Fruit fly (Drosophila melanogaster) whole organism, embryonic: ENCODE results near the gene ghi.

Experiments
- BtbVII ChIP-seq: fragments of 200-800 bp; sonication (Bioruptor generic); optimal IDR thresholded peaks from 3 replicates; lab custom pipeline; 2017; ENCODE audit warnings: missing biosample characterization, mild to moderate bottlenecking, missing genetic modification characterization
- CG10267 ChIP-seq: fragments of 200-800 bp; sonication (Bioruptor generic); optimal IDR thresholded peaks from 2 replicates; lab custom pipeline; 2018; ENCODE audit warnings: missing biosample characterization, mild to moderate bottlenecking, missing genetic modification characterization, moderate library complexity
- CG13424 ChIP-seq: fragments of 200-800 bp; sonication (Bioruptor generic); optimal IDR thresholded peaks from 2 replicates; lab custom pipeline; 2019; ENCODE audit warnings: missing biosample characterization, mild to moderate bottlenecking, missing genetic modification characterization, moderate library complexity
- CG14667 ChIP-seq: fragments of 200-800 bp; sonication (Bioruptor generic); IDR thresholded peaks from 2 replicates; pipeline ENCODE4 v1.3.6; 2022; ENCODE audit warnings: missing biosample characterization, missing genetic modification characterization
- CG15514 ChIP-seq: fragments of 200-800 bp; sonication (Bioruptor generic); optimal IDR thresholded peaks from 3 replicates; lab custom pipeline; 2017; ENCODE audit warnings: missing biosample characterization, missing genetic modification characterization, mild to moderate bottlenecking, moderate library complexity, missing genetic modification reagents
- CG1603 ChIP-seq: fragments of 200-800 bp; sonication (Bioruptor generic); optimal IDR thresholded peaks from 2 replicates; lab custom pipeline; 2019; ENCODE audit warnings: missing biosample characterization, mild to moderate bottlenecking, missing genetic modification characterization, moderate library complexity
- CG1647 ChIP-seq: fragments of 200-800 bp; sonication (Bioruptor generic); optimal IDR thresholded peaks from 3 replicates; lab custom pipeline; 2016; ENCODE audit warnings: missing biosample characterization, missing genetic modification characterization
- CG16813 ChIP-seq: fragments of 200-800 bp; sonication (Bioruptor generic); IDR thresholded peaks from 3 replicates; pipeline ENCODE4 v1.3.6; 2022; ENCODE audit warnings: missing biosample characterization, missing genetic modification characterization; ENCODE audit not compliant: partially characterized antibody
- CG17829 ChIP-seq: fragments of 200-800 bp; optimal IDR thresholded peaks from 2 replicates; lab custom pipeline; 2019; ENCODE audit warnings: missing biosample characterization, mild to moderate bottlenecking, missing genetic modification characterization, moderate library complexity
- CG18011 ChIP-seq: fragments of 200-800 bp; sonication (Bioruptor generic); optimal IDR thresholded peaks from 2 replicates; lab custom pipeline; 2017; ENCODE audit warnings: missing biosample characterization, missing genetic modification characterization, mild to moderate bottlenecking, moderate library complexity, missing genotype
- CG33213 ChIP-seq: fragments of 200-800 bp; sonication (Bioruptor generic); optimal IDR thresholded peaks from 3 replicates; lab custom pipeline; 2016; ENCODE audit warnings: missing biosample characterization, missing genetic modification characterization
- CG4282 ChIP-seq: fragments of 200-800 bp; sonication (Bioruptor generic); optimal IDR thresholded peaks from 2 replicates; lab custom pipeline; 2016; ENCODE audit warnings: missing biosample characterization, missing genetic modification characterization
- CG4328 ChIP-seq: fragments of 200-800 bp; sonication (Bioruptor generic); optimal IDR thresholded peaks from 3 replicates; lab custom pipeline; 2017; ENCODE audit warnings: missing biosample characterization, missing genetic modification reagents, missing genetic modification characterization
- CG43689 ChIP-seq: fragments of 200-800 bp; sonication (Bioruptor generic); IDR thresholded peaks from 2 replicates; pipeline ENCODE4 v1.3.6; 2022; ENCODE audit warnings: missing biosample characterization, missing genetic modification characterization
- CG4404 ChIP-seq: fragments of 200-800 bp; sonication (Bioruptor generic); IDR thresholded peaks from 2 replicates; pipeline ENCODE4 v1.3.6; 2022; ENCODE audit warnings: missing biosample characterization, missing genetic modification characterization
- CG4707 ChIP-seq: fragments of 200-800 bp; sonication (Bioruptor generic); optimal IDR thresholded peaks from 2 replicates; lab custom pipeline; 2018; ENCODE audit warnings: missing biosample characterization, mild to moderate bottlenecking, missing genetic modification characterization, moderate library complexity
- CG7786 ChIP-seq: fragments of 200-800 bp; sonication (Bioruptor generic); optimal IDR thresholded peaks from 2 replicates; lab custom pipeline; 2016; ENCODE audit warnings: missing biosample characterization, missing genetic modification characterization
- CG8924 ChIP-seq: fragments of 200-800 bp; optimal IDR thresholded peaks from 3 replicates; lab custom pipeline; 2019; ENCODE audit warnings: missing biosample characterization, mild to moderate bottlenecking, missing genetic modification characterization, moderate library complexity
- CG9797 ChIP-seq: fragments of 200-800 bp; sonication (Bioruptor generic); optimal IDR thresholded peaks from 3 replicates; lab custom pipeline; 2018; ENCODE audit warnings: missing biosample characterization, mild to moderate bottlenecking, missing genetic modification characterization
- CG9932 ChIP-seq: fragments of 200-800 bp; sonication (Bioruptor generic); IDR thresholded peaks from 2 replicates; pipeline ENCODE4 v1.3.6; 2022; ENCODE audit warnings: missing biosample characterization, missing genetic modification characterization
- Dbx ChIP-seq: fragments of 200-800 bp; sonication (Bioruptor generic); IDR thresholded peaks from 3 replicates; pipeline ENCODE4 v1.3.6; 2022; ENCODE audit warnings: missing biosample characterization, missing genetic modification characterization
- Gsc ChIP-seq: fragments of 200-800 bp; sonication (Bioruptor generic); IDR thresholded peaks from 2 replicates; pipeline ENCODE4 v1.3.6; 2022; ENCODE audit warnings: missing biosample characterization, missing genetic modification characterization
- Max ChIP-seq: fragments of 200-800 bp; sonication (Bioruptor generic); optimal IDR thresholded peaks from 2 replicates; lab custom pipeline; 2016; ENCODE audit warnings: missing biosample characterization, mild to moderate bottlenecking, missing genetic modification characterization
- NC2β ChIP-seq: fragments of 200-800 bp; sonication (Bioruptor generic); optimal IDR thresholded peaks from 2 replicates; lab custom pipeline; 2016; ENCODE audit warnings: missing biosample characterization, missing genetic modification characterization
- Pdp1 ChIP-seq, 2 experiments: fragments of 200-800 bp; sonication (Bioruptor generic); optimal IDR thresholded peaks; 3 replicates each; lab custom pipeline; 2016; ENCODE audit warnings: missing biosample characterization in 2 of 2, missing genetic modification characterization in 2 of 2, mild to moderate bottlenecking in 1 of 2, moderate library complexity in 1 of 2
- Sox102F ChIP-seq: fragments of 200-800 bp; sonication (Bioruptor generic); optimal IDR thresholded peaks from 2 replicates; lab custom pipeline; 2018; ENCODE audit warnings: missing biosample characterization, mild to moderate bottlenecking, missing genetic modification characterization, moderate library complexity
- ac ChIP-seq: fragments of 200-800 bp; sonication (Bioruptor generic); optimal IDR thresholded peaks from 3 replicates; lab custom pipeline; 2017; ENCODE audit warnings: missing biosample characterization, mild to moderate bottlenecking, missing genetic modification characterization
- ara ChIP-seq: fragments of 200-800 bp; sonication (Bioruptor generic); IDR thresholded peaks from 2 replicates; pipeline ENCODE4 v1.3.6; 2022; ENCODE audit warnings: missing biosample characterization, missing genetic modification characterization
- ato ChIP-seq: fragments of 200-800 bp; sonication (Bioruptor generic); IDR thresholded peaks from 2 replicates; pipeline ENCODE4 v1.3.6; 2022; ENCODE audit warnings: missing biosample characterization, missing genetic modification characterization; ENCODE audit not compliant: partially characterized antibody
- bab2 ChIP-seq: fragments of 200-800 bp; sonication (Bioruptor generic); optimal IDR thresholded peaks from 2 replicates; lab custom pipeline; 2016; ENCODE audit warnings: missing biosample characterization, missing genetic modification characterization
- cwo ChIP-seq: fragments of 200-800 bp; sonication (Bioruptor generic); optimal IDR thresholded peaks from 3 replicates; lab custom pipeline; 2017; ENCODE audit warnings: missing biosample characterization, missing genetic modification characterization, mild to moderate bottlenecking, moderate library complexity, missing genetic modification reagents
- da ChIP-seq: fragments of 200-800 bp; sonication (Bioruptor generic); optimal IDR thresholded peaks from 2 replicates; lab custom pipeline; 2016; ENCODE audit warnings: missing biosample characterization, missing genetic modification characterization
- ewg ChIP-seq: fragments of 200-800 bp; sonication (Bioruptor generic); optimal IDR thresholded peaks from 3 replicates; lab custom pipeline; 2017; ENCODE audit warnings: mild to moderate bottlenecking, missing biosample characterization, missing genetic modification reagents, missing genetic modification characterization
- fd102C ChIP-seq: fragments of 200-800 bp; sonication (Bioruptor generic); optimal IDR thresholded peaks from 2 replicates; lab custom pipeline; 2018; ENCODE audit warnings: missing biosample characterization, mild to moderate bottlenecking, missing genetic modification characterization, moderate library complexity
- grau ChIP-seq: fragments of 200-800 bp; optimal IDR thresholded peaks from 3 replicates; lab custom pipeline; 2019; ENCODE audit warnings: missing biosample characterization, mild to moderate bottlenecking, missing genetic modification characterization, moderate library complexity
- gsb ChIP-seq: fragments of 200-800 bp; sonication (Bioruptor generic); IDR thresholded peaks from 2 replicates; pipeline ENCODE4 v1.3.6; 2022; ENCODE audit warnings: missing biosample characterization, missing genetic modification characterization
- ind ChIP-seq: fragments of 200-800 bp; sonication (Bioruptor generic); optimal IDR thresholded peaks from 3 replicates; lab custom pipeline; 2016; ENCODE audit warnings: missing biosample characterization, missing genetic modification characterization
- lbe ChIP-seq: fragments of 200-800 bp; sonication (Bioruptor generic); optimal IDR thresholded peaks from 2 replicates; lab custom pipeline; 2016; ENCODE audit warnings: missing biosample characterization, mild to moderate bottlenecking, missing genetic modification characterization
- maf-S ChIP-seq: fragments of 200-800 bp; sonication (Bioruptor generic); optimal IDR thresholded peaks from 2 replicates; lab custom pipeline; 2016; ENCODE audit warnings: missing biosample characterization, missing genetic modification characterization
- psq ChIP-seq: fragments of 200-800 bp; sonication (Bioruptor generic); optimal IDR thresholded peaks from 2 replicates; lab custom pipeline; 2017; ENCODE audit warnings: missing biosample characterization, missing genetic modification characterization
- pzg ChIP-seq: fragments of 200-800 bp; sonication (Bioruptor generic); optimal IDR thresholded peaks from 3 replicates; lab custom pipeline; 2018; ENCODE audit warnings: missing biosample characterization, mild to moderate bottlenecking, missing genetic modification characterization, moderate library complexity
- rib ChIP-seq: fragments of 200-800 bp; sonication (Bioruptor generic); IDR thresholded peaks from 2 replicates; pipeline ENCODE4 v1.3.6; 2022; ENCODE audit warnings: missing biosample characterization, missing genetic modification characterization
- row ChIP-seq: fragments of 200-800 bp; sonication (Bioruptor generic); IDR thresholded peaks from 3 replicates; pipeline ENCODE4 v1.3.6; 2022; ENCODE audit warnings: missing biosample characterization, missing genetic modification characterization
- sd ChIP-seq: fragments of 200-800 bp; sonication (Bioruptor generic); optimal IDR thresholded peaks from 3 replicates; lab custom pipeline; 2018; ENCODE audit warnings: missing biosample characterization, mild to moderate bottlenecking, missing genetic modification characterization, moderate library complexity
- slbo ChIP-seq: fragments of 200-800 bp; sonication (Bioruptor generic); IDR thresholded peaks from 2 replicates; pipeline ENCODE4 v1.3.6; 2022; ENCODE audit warnings: missing biosample characterization, missing genetic modification characterization
- slp2 ChIP-seq: fragments of 200-800 bp; sonication (Bioruptor generic); optimal IDR thresholded peaks from 2 replicates; lab custom pipeline; 2016; ENCODE audit warnings: missing biosample characterization, missing genetic modification characterization
- sug ChIP-seq: fragments of 200-800 bp; optimal IDR thresholded peaks from 2 replicates; lab custom pipeline; 2019; ENCODE audit warnings: missing biosample characterization, mild to moderate bottlenecking, missing genetic modification characterization, moderate library complexity
- toy ChIP-seq: fragments of 200-800 bp; sonication (Bioruptor generic); IDR thresholded peaks from 2 replicates; pipeline ENCODE4 v1.3.6; 2022; ENCODE audit warnings: missing biosample characterization, missing genetic modification characterization
- unpg ChIP-seq: fragments of 200-800 bp; sonication (Bioruptor generic); optimal IDR thresholded peaks from 3 replicates; lab custom pipeline; 2018; ENCODE audit warnings: missing biosample characterization, mild to moderate bottlenecking, missing genetic modification characterization, moderate library complexity
- vvl ChIP-seq: fragments of 200-800 bp; sonication (Bioruptor generic); IDR thresholded peaks from 2 replicates; pipeline ENCODE4 v1.3.6; 2022; ENCODE audit warnings: missing biosample characterization, missing genetic modification characterization

Gene ghi

DNA sequence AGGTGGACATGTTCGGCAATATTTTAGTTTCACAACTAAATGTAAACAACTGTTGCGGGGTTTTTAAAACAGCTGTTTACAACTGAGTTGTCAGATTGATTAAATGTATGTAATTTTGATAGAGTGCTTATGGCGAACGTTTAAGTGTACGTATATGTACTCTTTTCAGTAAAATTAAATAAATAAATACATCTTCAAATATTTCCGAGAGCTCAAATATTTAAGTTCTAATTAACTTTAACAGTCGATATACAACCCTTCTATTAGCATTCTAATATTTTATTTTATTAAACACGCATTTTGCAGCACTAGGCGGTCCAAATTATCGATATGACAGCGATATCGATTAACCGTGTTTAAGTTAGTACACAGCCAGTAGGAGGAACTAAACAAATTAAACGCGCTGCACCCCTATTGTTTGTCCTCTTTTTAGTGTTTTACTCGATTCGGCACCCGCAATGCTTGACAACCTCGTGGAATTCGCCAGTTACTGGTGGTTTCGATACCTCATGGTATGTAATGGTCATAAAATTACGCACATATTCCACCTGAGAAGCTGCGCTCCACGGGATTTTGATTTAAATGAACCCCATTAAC, at the start of gene ghi, which contains the start of gene CG3448 (continued):
- TF ChIP-seq ara (peak; percentile 59), Sox102F (GFP tag; lab: Kevin White, UChicago) (peak; percentile 52), CG4282 (GFP tag; lab: Kevin White, UChicago) (no peak), CG9932 (GFP tag; lab: Robert Waterston, UW) (peak; percentile 61), CG15514 (GFP tag; lab: Kevin White, UChicago) (peak; percentile 70), Max (GFP tag; lab: Kevin White, UChicago) (peak; percentile 68), BtbVII (GFP tag; lab: Kevin White, UChicago) (peak; percentile 24), cwo (GFP tag; lab: Kevin White, UChicago) (peak; percentile 41), CG4707 (GFP tag; lab: Kevin White, UChicago) (no peak), psq (no peak), CG9797 (GFP tag; lab: Kevin White, UChicago) (peak; percentile 14), Gsc (GFP tag; lab: Robert Waterston, UW) (no peak), CG17829 (tag; lab: Kevin White, UChicago) (peak; percentile 61), CG4404 (GFP tag; lab: Robert Waterston, UW) (peak; percentile 49; the same call in 1 of the 2 replicates), slbo (GFP tag; lab: Robert Waterston, UW) (peak; percentile 36; the same call in 1 of the 2 replicates), CG10267 (tag; lab: Kevin White, UChicago) (peak; percentile 98), CG1603 (tag; lab: Kevin White, UChicago) (peak; percentile 70), CG4328 (GFP tag; lab: Kevin White, UChicago) (peak; percentile 62), ind (GFP tag; lab: Kevin White, UChicago) (peak; percentile 73), CG33213 (GFP tag; lab: Kevin White, UChicago) (peak; percentile 6), CG1647 (GFP tag; lab: Kevin White, UChicago) (no peak), slp2 (GFP tag; lab: Kevin White, UChicago) (no peak), vvl (GFP tag; lab: Robert Waterston, UW) (peak; percentile 55), Dbx (GFP tag; lab: Robert Waterston, UW) (peak; percentile 78), sug (peak; percentile 23), Pdp1 (GFP tag; optimal IDR thresholded peaks at IDR 0.05; lab: Kevin White, UChicago) (peak; percentile 51 to 67), ato (GFP tag; lab: Robert Waterston, UW) (no peak), unpg (GFP tag; lab: Kevin White, UChicago) (peak; percentile 62), CG7786 (GFP tag; lab: Kevin White, UChicago) (no peak), CG16813 (GFP tag; lab: Robert Waterston, UW) (peak; percentile 72), maf-S (GFP tag; lab: Kevin White, UChicago) (no peak), CG14667 (no peak), CG43689 (GFP tag; lab: Robert Waterston, UW) (no peak), gsb (GFP tag; lab: Robert Waterston, UW) (no peak), row (peak; percentile 57; the same call in 2 of the 3 replicates), lbe (GFP tag; lab: Kevin White, UChicago) (peak; percentile 79), ewg (peak; percentile 28), da (GFP tag; lab: Kevin White, UChicago) (no peak), fd102C (GFP tag; lab: Kevin White, UChicago) (no peak), ac (GFP tag; lab: Kevin White, UChicago) (no peak), grau (tag; lab: Kevin White, UChicago) (peak; percentile 53), pzg (GFP tag; lab: Kevin White, UChicago) (peak; percentile 69), CG13424 (tag; lab: Kevin White, UChicago) (peak; percentile 61), NC2β (GFP tag; lab: Kevin White, UChicago) (no peak), CG18011 (GFP tag; lab: Kevin White, UChicago) (peak; percentile 46), toy (GFP tag; lab: Robert Waterston, UW) (no peak), sd (tag; lab: Kevin White, UChicago) (no peak), CG8924 (tag; lab: Kevin White, UChicago) (peak; percentile 51), bab2 (peak; percentile 8), rib (GFP tag; lab: Robert Waterston, UW) (no peak)
